Worm (Caenorhabditis elegans): ENCODE results near the gene F47E1.4.

F47E1.4 gene

DNA sequence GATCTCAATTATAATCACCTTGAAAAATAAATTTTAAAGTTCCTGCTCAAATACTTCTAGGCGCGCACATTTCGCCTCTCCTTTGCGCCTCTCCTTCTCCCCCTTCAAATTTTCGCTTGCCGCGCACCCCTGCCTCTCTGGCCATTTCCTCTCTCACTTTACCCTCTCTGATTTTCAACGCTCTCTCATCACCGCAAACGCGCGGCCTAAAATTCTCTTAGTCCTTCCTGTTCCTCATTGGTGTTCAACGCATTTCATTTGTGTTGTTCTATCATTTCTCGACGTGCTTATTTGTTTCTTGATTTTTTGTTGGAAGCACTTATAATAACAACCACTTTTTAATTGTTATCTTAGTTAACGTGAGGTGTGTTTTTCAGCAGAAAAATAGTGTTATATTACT is 51.2 kb downstream of the F47E1.4 start, which contains the start of gene C25A11.2 (continued):
- peak; percentile 69 for TF ChIP-seq tbx-2 (tag; optimal IDR thresholded peaks at IDR 0.05)
- no peak for TF ChIP-seq ttx-3 (tag; optimal IDR thresholded peaks at IDR 0.05)
- TF ChIP-seq mec-3 (tag; optimal IDR thresholded peaks at IDR 0.05; ENCODE audit: borderline replicate concordance) = peak; percentile 20
- TF ChIP-seq pha-4 (tag; optimal IDR thresholded peaks at IDR 0.05) = no peak
- peak; percentile 17 for TF ChIP-seq hlh-8 (tag; optimal IDR thresholded peaks at IDR 0.05)
- no peak for TF ChIP-seq ceh-9 (tag; optimal IDR thresholded peaks at IDR 0.05)
- TF ChIP-seq nhr-232 (tag; optimal IDR thresholded peaks at IDR 0.05) = no peak
- peak; percentile 59 for TF ChIP-seq nfya-1 (tag; optimal IDR thresholded peaks at IDR 0.05)
- TF ChIP-seq tbx-7 (tag; optimal IDR thresholded peaks at IDR 0.05) = peak; percentile 20
- TF ChIP-seq sdc-2 (tag; optimal IDR thresholded peaks at IDR 0.05) = peak; percentile 84
- TF ChIP-seq sox-4 (tag; optimal IDR thresholded peaks at IDR 0.05) = no peak
- TF ChIP-seq ref-2 (tag; optimal IDR thresholded peaks at IDR 0.05) = peak; percentile 53
- peak; percentile 75 for TF ChIP-seq unc-42 (tag; optimal IDR thresholded peaks at IDR 0.05)
- TF ChIP-seq pag-3 (tag; optimal IDR thresholded peaks at IDR 0.05; ENCODE audit: borderline replicate concordance) = no peak
- TF ChIP-seq fkh-6 (tag; optimal IDR thresholded peaks at IDR 0.05) = peak; percentile 32
- no peak for TF ChIP-seq gmeb-2 (tag; optimal IDR thresholded peaks at IDR 0.05)

All from whole organism, late embryonic.